Worm (Caenorhabditis elegans): ENCODE results near the gene vha-6.
A peak's percentile ranks its signal among the peaks of the same experiment; 100 is the strongest.

vha-6 gene

ce11 chrII:11424032-11424431 is 14.2 kb downstream of the vha-6 start:
- peak; percentile 8 for TF ChIP-seq elt-2 (tag; optimal IDR thresholded peaks at IDR 0.05)
- no peak for TF ChIP-seq nhr-19 (GFP tag; conservative IDR thresholded peaks at IDR 0.05)

ce11 chrII:11418476-11418875 is 19.8 kb downstream of the vha-6 start:
- TF ChIP-seq unc-98 (GFP tag; IDR thresholded peaks at IDR 0.05), result no peak
- TF ChIP-seq nhr-20 (tag; optimal IDR thresholded peaks at IDR 0.05), result peak; percentile 0
- TF ChIP-seq elt-2 (tag; optimal IDR thresholded peaks at IDR 0.05), result peak; percentile 69
- TF ChIP-seq ceh-63 (GFP tag; optimal IDR thresholded peaks at IDR 0.05), result no peak
- TF ChIP-seq C34B4.2 (tag; optimal IDR thresholded peaks at IDR 0.05), result no peak
- TF ChIP-seq nhr-85 (tag), result no peak
- TF ChIP-seq isw-1 (GFP tag; IDR thresholded peaks at IDR 0.05), result no peak
- TF ChIP-seq lin-35 (GFP tag; optimal IDR thresholded peaks at IDR 0.05), result peak in 1 of 2 experiments; percentile 11
- no peak for TF ChIP-seq unc-30 (tag; optimal IDR thresholded peaks at IDR 0.05)

- TF ChIP-seq unc-30 (tag; optimal IDR thresholded peaks at IDR 0.05) (no peak), egl-27 (tag; optimal IDR thresholded peaks at IDR 0.05) (no peak), C34B4.2 (tag; optimal IDR thresholded peaks at IDR 0.05) (no peak), egl-13 (tag; optimal IDR thresholded peaks at IDR 0.05) (no peak)
Observed at ce11 chrII:11417999-11418398, 20.3 kb downstream of the vha-6 start, which contains the start of gene C05D12.2. TSS of gene C05D12.2 (plus strand) at chrII:11418299.

DNA sequence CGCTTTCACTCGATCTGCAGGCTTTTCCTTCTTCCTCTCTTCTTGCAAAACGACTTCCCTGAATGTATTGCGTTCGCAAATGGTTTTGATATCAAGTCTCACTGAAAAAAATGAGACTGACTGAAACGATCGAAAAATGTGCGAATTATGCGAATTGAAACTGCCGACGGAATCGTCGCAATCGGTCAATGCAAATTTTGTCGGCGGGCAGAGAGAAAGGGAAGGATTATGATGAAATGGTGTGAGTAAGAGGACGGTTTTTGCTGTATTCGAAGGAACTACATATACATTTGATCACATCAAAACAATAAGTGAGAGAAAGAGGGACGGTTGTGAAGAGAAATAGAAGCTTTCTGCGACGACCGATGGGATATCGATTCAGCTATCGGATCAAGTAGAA is 22.6 kb downstream of the vha-6 start, which contains the start of gene C05D12.1:
Gene C05D12.1 (minus strand): TSS at position 101 of the 400 bp plus-strand sequence.
- no peak for TF ChIP-seq dpl-1 (GFP tag; optimal IDR thresholded peaks at IDR 0.05)
- no peak for TF ChIP-seq nhr-11 (tag; optimal IDR thresholded peaks at IDR 0.05)
- no peak for TF ChIP-seq ceh-90 (tag; optimal IDR thresholded peaks at IDR 0.05)
- peak; percentile 33 for TF ChIP-seq blmp-1 (tag; optimal IDR thresholded peaks at IDR 0.05)
- no peak for TF ChIP-seq sptf-1 (tag; optimal IDR thresholded peaks at IDR 0.05)
- TF ChIP-seq nhr-237 (tag; optimal IDR thresholded peaks at IDR 0.05), result no peak
- TF ChIP-seq zag-1 (tag; optimal IDR thresholded peaks at IDR 0.05), result no peak

- peak; percentile 22 for TF ChIP-seq lin-14 (GFP tag; optimal IDR thresholded peaks at IDR 0.05)
- TF ChIP-seq efl-1 (optimal IDR thresholded peaks at IDR 0.05), result no peak
- no peak for TF ChIP-seq efl-1 (GFP tag; optimal IDR thresholded peaks at IDR 0.05 in 1 of 2)
Observed at ce11 chrII:11409678-11410133, 28.5 kb downstream of the vha-6 start, which contains the start of gene C05D12.7. TSS of gene C05D12.7 (plus strand) at chrII:11410083.

ce11 chrII:11400386-11400785 is 37.9 kb downstream of the vha-6 start:
- TF ChIP-seq zag-1 (tag; optimal IDR thresholded peaks at IDR 0.05) (no peak), mep-1 (tag; optimal IDR thresholded peaks at IDR 0.05) (peak; percentile 55), blmp-1 (tag; optimal IDR thresholded peaks at IDR 0.05) (peak; percentile 52), C04F5.9 (tag; optimal IDR thresholded peaks at IDR 0.05) (no peak), unc-98 (GFP tag; IDR thresholded peaks at IDR 0.05) (no peak), mef-2 (tag; optimal IDR thresholded peaks at IDR 0.05) (no peak), rnt-1 (tag; optimal IDR thresholded peaks at IDR 0.05) (no peak), nhr-28 (tag; optimal IDR thresholded peaks at IDR 0.05) (no peak), lin-15B (tag; optimal IDR thresholded peaks at IDR 0.05) (no peak), lin-14 (GFP tag; optimal IDR thresholded peaks at IDR 0.05) (peak; percentile 33), nhr-11 (tag; optimal IDR thresholded peaks at IDR 0.05) (no peak), aha-1 (tag; optimal IDR thresholded peaks at IDR 0.05) (no peak), hlh-4 (tag; optimal IDR thresholded peaks at IDR 0.05) (no peak), ama-1 (optimal IDR thresholded peaks at IDR 0.05) (no peak), snu-23 (GFP tag; optimal IDR thresholded peaks at IDR 0.05) (peak; percentile 14)

DNA sequence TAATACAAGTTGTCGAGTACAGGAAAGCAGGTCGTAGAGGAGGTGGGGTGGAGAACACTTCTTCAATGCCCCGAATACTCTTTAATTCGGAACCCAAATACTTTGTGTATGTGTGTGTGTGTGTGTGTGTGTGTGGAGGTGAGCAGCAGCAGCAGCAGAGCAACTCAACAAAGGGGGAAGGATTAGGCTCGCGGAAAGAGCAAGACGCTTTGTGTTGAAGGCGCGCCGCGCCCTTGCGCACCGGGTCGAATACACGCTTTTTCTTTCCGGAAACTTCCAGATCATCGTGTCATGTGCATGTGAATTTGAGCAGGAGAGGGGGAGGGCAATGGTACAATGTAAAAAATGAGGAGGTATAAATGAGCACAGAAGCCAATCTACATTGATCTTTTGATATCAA is 39.5 kb downstream of the vha-6 start:
- TF ChIP-seq swsn-7 (tag; optimal IDR thresholded peaks at IDR 0.05) (no peak), ceh-8 (GFP tag; optimal IDR thresholded peaks at IDR 0.05) (peak; percentile 8)
